Fruit fly (Drosophila melanogaster) whole organism, embryonic: ENCODE results near the gene Dnai2.

Experiments
- Atf-2 ChIP-seq: fragments of 200-800 bp; sonication (Bioruptor generic); optimal IDR thresholded peaks from 2 replicates; lab custom pipeline; 2016; ENCODE audit warnings: missing biosample characterization, missing genetic modification characterization
- B-H1 ChIP-seq: fragments of 200-800 bp; sonication (Bioruptor generic); IDR thresholded peaks from 3 replicates; pipeline ENCODE4 v1.3.6; 2022; ENCODE audit warnings: missing biosample characterization, missing genetic modification characterization
- B-H2 ChIP-seq: fragments of 200-800 bp; sonication (Bioruptor generic); optimal IDR thresholded peaks from 2 replicates; lab custom pipeline; 2018; ENCODE audit warnings: missing biosample characterization, mild to moderate bottlenecking, missing genetic modification characterization
- CG10654 ChIP-seq: fragments of 200-800 bp; sonication (Bioruptor generic); optimal IDR thresholded peaks from 2 replicates; lab custom pipeline; 2016; ENCODE audit warnings: missing biosample characterization, missing genetic modification characterization
- CG12155 ChIP-seq: fragments of 200-800 bp; sonication (Bioruptor generic); optimal IDR thresholded peaks from 3 replicates; lab custom pipeline; 2016; ENCODE audit warnings: missing biosample characterization, missing genetic modification characterization
- CG12391 ChIP-seq: fragments of 200-800 bp; sonication (Bioruptor generic); optimal IDR thresholded peaks from 3 replicates; lab custom pipeline; 2018; ENCODE audit warnings: missing biosample characterization, mild to moderate bottlenecking, missing genetic modification characterization, moderate library complexity
- CG13296 ChIP-seq: fragments of 200-800 bp; sonication (Bioruptor generic); optimal IDR thresholded peaks from 3 replicates; lab custom pipeline; 2018; ENCODE audit warnings: missing biosample characterization, mild to moderate bottlenecking, missing genetic modification characterization
- CG15269 ChIP-seq: fragments of 200-800 bp; sonication (Bioruptor generic); optimal IDR thresholded peaks from 2 replicates; lab custom pipeline; 2018; ENCODE audit warnings: missing biosample characterization, mild to moderate bottlenecking, missing genetic modification characterization, moderate library complexity
- CG15514 ChIP-seq: fragments of 200-800 bp; sonication (Bioruptor generic); optimal IDR thresholded peaks from 3 replicates; lab custom pipeline; 2017; ENCODE audit warnings: missing biosample characterization, missing genetic modification characterization, mild to moderate bottlenecking, moderate library complexity, missing genetic modification reagents
- CG17186 ChIP-seq: fragments of 200-800 bp; sonication (Bioruptor generic); optimal IDR thresholded peaks from 3 replicates; lab custom pipeline; 2017; ENCODE audit warnings: missing biosample characterization, missing genetic modification reagents, missing genetic modification characterization
- CG1792 ChIP-seq: fragments of 200-800 bp; sonication (Bioruptor generic); optimal IDR thresholded peaks from 2 replicates; lab custom pipeline; 2016; ENCODE audit warnings: missing biosample characterization, missing genetic modification characterization
- CG18599 ChIP-seq: fragments of 200-800 bp; sonication (Bioruptor generic); optimal IDR thresholded peaks from 3 replicates; lab custom pipeline; 2017; ENCODE audit warnings: missing biosample characterization, missing genetic modification characterization, mild to moderate bottlenecking, moderate library complexity, missing genetic modification reagents
- CG30403 ChIP-seq: fragments of 200-800 bp; sonication (Bioruptor generic); optimal IDR thresholded peaks from 3 replicates; lab custom pipeline; 2016; ENCODE audit warnings: missing biosample characterization, missing genetic modification characterization
- CG31441 ChIP-seq: fragments of 200-800 bp; sonication (Bioruptor generic); IDR thresholded peaks from 2 replicates; pipeline ENCODE4 v1.3.6; 2022; ENCODE audit warnings: missing biosample characterization, missing genetic modification characterization
- CG32767 ChIP-seq: fragments of 200-800 bp; sonication (Bioruptor generic); IDR thresholded peaks from 2 replicates; pipeline ENCODE4 v1.3.6; 2022; ENCODE audit warnings: missing biosample characterization, missing genetic modification characterization
- CG3995 ChIP-seq: fragments of 200-800 bp; sonication (Bioruptor generic); optimal IDR thresholded peaks from 3 replicates; lab custom pipeline; 2016; ENCODE audit warnings: missing biosample characterization, missing genetic modification characterization
- CG5953 ChIP-seq: fragments of 200-800 bp; sonication (Bioruptor generic); IDR thresholded peaks from 2 replicates; pipeline ENCODE4 v1.3.6; 2022; ENCODE audit warnings: missing biosample characterization, missing genetic modification characterization
- CG6854 ChIP-seq: fragments of 200-800 bp; sonication (Bioruptor generic); optimal IDR thresholded peaks from 3 replicates; lab custom pipeline; 2017; ENCODE audit warnings: missing biosample characterization, mild to moderate bottlenecking, missing genetic modification characterization
- CG7987 ChIP-seq: fragments of 200-800 bp; sonication (Bioruptor generic); optimal IDR thresholded peaks from 2 replicates; lab custom pipeline; 2018; ENCODE audit warnings: missing biosample characterization, mild to moderate bottlenecking, missing genetic modification characterization, moderate library complexity
- CG8388 ChIP-seq: fragments of 200-800 bp; sonication (Bioruptor generic); optimal IDR thresholded peaks from 2 replicates; lab custom pipeline; 2019; ENCODE audit warnings: missing biosample characterization, mild to moderate bottlenecking, missing genetic modification characterization, moderate library complexity
- CG9797 ChIP-seq: fragments of 200-800 bp; sonication (Bioruptor generic); optimal IDR thresholded peaks from 3 replicates; lab custom pipeline; 2018; ENCODE audit warnings: missing biosample characterization, mild to moderate bottlenecking, missing genetic modification characterization
- Doc3 ChIP-seq: fragments of 200-800 bp; sonication (Bioruptor generic); IDR thresholded peaks from 3 replicates; pipeline ENCODE4 v1.3.6; 2022; ENCODE audit warnings: missing biosample characterization, missing genetic modification characterization; ENCODE audit not compliant: partially characterized antibody
- E2f2 ChIP-seq: fragments of 200-800 bp; sonication (Bioruptor generic); IDR thresholded peaks from 2 replicates; pipeline ENCODE4 v1.3.6; 2022; ENCODE audit warnings: missing biosample characterization, missing genetic modification characterization
- Fer1 ChIP-seq: fragments of 200-800 bp; sonication (Bioruptor generic); optimal IDR thresholded peaks from 2 replicates; lab custom pipeline; 2017; ENCODE audit warnings: missing biosample characterization, mild to moderate bottlenecking, missing genetic modification characterization
- HmgZ ChIP-seq: fragments of 200-800 bp; sonication (Bioruptor generic); optimal IDR thresholded peaks from 2 replicates; lab custom pipeline; 2018; ENCODE audit warnings: missing biosample characterization, mild to moderate bottlenecking, missing genetic modification characterization
- Hr78 ChIP-seq, 2 experiments: fragments of 200-800 bp in 1 of 2; fragments of >200 bp in 1 of 2; sonication (Bioruptor generic) in 1 of 2; optimal IDR thresholded peaks; 2 replicates each; lab custom pipeline; 2017 to 2019; ENCODE audit warnings: missing biosample characterization in 2 of 2, missing genetic modification characterization in 2 of 2, mild to moderate bottlenecking in 1 of 2, moderate library complexity in 1 of 2
- Lhr ChIP-seq: fragments of 200-800 bp; sonication (Bioruptor generic); optimal IDR thresholded peaks from 3 replicates; lab custom pipeline; 2017; ENCODE audit warnings: mild to moderate bottlenecking, missing biosample characterization, missing genetic modification reagents, missing genetic modification characterization
- PHDP ChIP-seq: fragments of 200-800 bp; sonication (Bioruptor generic); optimal IDR thresholded peaks from 3 replicates; lab custom pipeline; 2018; ENCODE audit warnings: missing biosample characterization, mild to moderate bottlenecking, missing genetic modification characterization, moderate library complexity
- Pdp1 ChIP-seq, 2 experiments: fragments of 200-800 bp; sonication (Bioruptor generic); optimal IDR thresholded peaks; 3 replicates each; lab custom pipeline; 2016; ENCODE audit warnings: missing biosample characterization in 2 of 2, missing genetic modification characterization in 2 of 2, mild to moderate bottlenecking in 1 of 2, moderate library complexity in 1 of 2
- Sry-δ ChIP-seq: fragments of 200-800 bp; sonication (Bioruptor generic); optimal IDR thresholded peaks from 2 replicates; lab custom pipeline; 2016; ENCODE audit warnings: missing biosample characterization, missing genetic modification characterization
- YL-1 ChIP-seq: fragments of 200-800 bp; sonication (Bioruptor generic); optimal IDR thresholded peaks from 3 replicates; lab custom pipeline; 2017; ENCODE audit warnings: missing biosample characterization, mild to moderate bottlenecking, missing genetic modification characterization
- br ChIP-seq: fragments of >200 bp; optimal IDR thresholded peaks from 2 replicates; lab custom pipeline; 2017
- dan ChIP-seq: fragments of 200-800 bp; sonication (Bioruptor generic); IDR thresholded peaks from 2 replicates; pipeline ENCODE4 v1.3.6; 2022; ENCODE audit warnings: missing biosample characterization, missing genetic modification characterization
- danr ChIP-seq: fragments of 200-800 bp; sonication (Bioruptor generic); IDR thresholded peaks from 2 replicates; pipeline ENCODE4 v1.3.6; 2022; ENCODE audit warnings: missing biosample characterization, missing genetic modification characterization
- dmrt11E ChIP-seq: fragments of 200-800 bp; sonication (Bioruptor generic); optimal IDR thresholded peaks from 3 replicates; lab custom pipeline; 2018; ENCODE audit warnings: missing biosample characterization, mild to moderate bottlenecking, missing genetic modification characterization, moderate library complexity
- gfzf ChIP-seq: fragments of 200-800 bp; sonication (Bioruptor generic); optimal IDR thresholded peaks from 2 replicates; lab custom pipeline; 2016; ENCODE audit warnings: missing biosample characterization, mild to moderate bottlenecking, missing genetic modification characterization, moderate library complexity
- grau ChIP-seq: fragments of 200-800 bp; optimal IDR thresholded peaks from 3 replicates; lab custom pipeline; 2019; ENCODE audit warnings: missing biosample characterization, mild to moderate bottlenecking, missing genetic modification characterization, moderate library complexity
- mam ChIP-seq: fragments of 200-800 bp; sonication (Bioruptor generic); optimal IDR thresholded peaks from 3 replicates; lab custom pipeline; 2016; ENCODE audit warnings: missing biosample characterization, missing genetic modification characterization
- nau ChIP-seq: fragments of 200-800 bp; sonication (Bioruptor generic); optimal IDR thresholded peaks from 3 replicates; lab custom pipeline; 2017; ENCODE audit warnings: missing biosample characterization, mild to moderate bottlenecking, missing genetic modification characterization, missing genetic modification reagents
- nerfin-1 ChIP-seq: fragments of 200-800 bp; sonication (Bioruptor generic); optimal IDR thresholded peaks from 3 replicates; lab custom pipeline; 2019; ENCODE audit warnings: missing biosample characterization, mild to moderate bottlenecking, missing genetic modification characterization, moderate library complexity
- nmo ChIP-seq: fragments of 200-800 bp; sonication (Bioruptor generic); optimal IDR thresholded peaks from 2 replicates; lab custom pipeline; 2018; ENCODE audit warnings: missing biosample characterization, mild to moderate bottlenecking, missing genetic modification characterization, moderate library complexity
- peb ChIP-seq: fragments of 200-800 bp; sonication (Bioruptor generic); IDR thresholded peaks from 2 replicates; pipeline ENCODE4 v1.3.6; 2022; ENCODE audit warnings: missing biosample characterization, missing genetic modification characterization
- sens ChIP-seq: fragments of 200-800 bp; sonication (Bioruptor generic); peaks from one replicate; lab custom pipeline; 2016; ENCODE audit warnings: missing biosample characterization, missing genetic modification characterization
- sr ChIP-seq: fragments of 200-800 bp; sonication (Bioruptor generic); IDR thresholded peaks from 3 replicates; pipeline ENCODE4 v1.3.6; 2022; ENCODE audit warnings: missing biosample characterization, missing genetic modification characterization
- stwl ChIP-seq: fragments of 200-800 bp; sonication (Bioruptor generic); optimal IDR thresholded peaks from 3 replicates; lab custom pipeline; 2018; ENCODE audit warnings: missing biosample characterization, mild to moderate bottlenecking, missing genetic modification characterization, moderate library complexity
- trem ChIP-seq: fragments of 200-800 bp; optimal IDR thresholded peaks from 3 replicates; lab custom pipeline; 2019; ENCODE audit warnings: missing biosample characterization, mild to moderate bottlenecking, missing genetic modification characterization, moderate library complexity
- trh ChIP-seq: fragments of 200-800 bp; sonication (Bioruptor generic); optimal IDR thresholded peaks from 2 replicates; lab custom pipeline; 2016; ENCODE audit warnings: missing biosample characterization, missing genetic modification characterization
- unpg ChIP-seq: fragments of 200-800 bp; sonication (Bioruptor generic); optimal IDR thresholded peaks from 3 replicates; lab custom pipeline; 2018; ENCODE audit warnings: missing biosample characterization, mild to moderate bottlenecking, missing genetic modification characterization, moderate library complexity
- vfl ChIP-seq: fragments of 200-800 bp; sonication (Bioruptor generic); optimal IDR thresholded peaks from 2 replicates; lab custom pipeline; 2016; ENCODE audit warnings: missing biosample characterization, missing genetic modification characterization

The Dnai2 gene

dm6 chr3L:11721498-11721946 is 22.5 kb upstream of the Dnai2 start (continued):
- TF ChIP-seq YL-1 (GFP tag; lab: Kevin White, UChicago) (no peak), mam (GFP tag; lab: Kevin White, UChicago) (peak; percentile 31), CG30403 (GFP tag; lab: Kevin White, UChicago) (peak; percentile 12), Atf-2 (GFP tag; lab: Kevin White, UChicago) (no peak), dan (GFP tag; lab: Robert Waterston, UW) (no peak), E2f2 (GFP tag; lab: Robert Waterston, UW) (no peak), CG12155 (GFP tag; lab: Kevin White, UChicago) (no peak), B-H1 (no peak), CG5953 (GFP tag; lab: Robert Waterston, UW) (no peak), CG7987 (GFP tag; lab: Kevin White, UChicago) (peak; percentile 96), danr (no peak), Doc3 (GFP tag; lab: Robert Waterston, UW) (no peak)

- TF ChIP-seq nau (GFP tag; lab: Kevin White, UChicago), result peak; percentile 18
- TF ChIP-seq CG18599 (GFP tag; lab: Kevin White, UChicago), result peak; percentile 7
- no peak for TF ChIP-seq sr (GFP tag; lab: Robert Waterston, UW)
- TF ChIP-seq gfzf (GFP tag; lab: Kevin White, UChicago), result peak; percentile 88
- no peak for TF ChIP-seq CG32767 (GFP tag; lab: Robert Waterston, UW)
- no peak for TF ChIP-seq CG8388 (GFP tag; lab: Kevin White, UChicago)
- peak; percentile 68 for TF ChIP-seq CG15514 (GFP tag; lab: Kevin White, UChicago)
- TF ChIP-seq Hr78 (GFP tag; optimal IDR thresholded peaks at IDR 0.05; lab: Kevin White, UChicago), result no peak
- TF ChIP-seq CG9797 (GFP tag; lab: Kevin White, UChicago), result peak; percentile 79
- no peak for TF ChIP-seq PHDP (tag; lab: Kevin White, UChicago)
- TF ChIP-seq CG31441 (GFP tag; lab: Robert Waterston, UW), result peak; percentile 33; the same call in 1 of the 2 replicates
- no peak for TF ChIP-seq trh (GFP tag; lab: Kevin White, UChicago)
- TF ChIP-seq unpg, result peak; percentile 7
- no peak for TF ChIP-seq dmrt11E (tag; lab: Kevin White, UChicago)
- peak; percentile 10 for TF ChIP-seq CG12391 (tag; lab: Kevin White, UChicago)
- peak; percentile 7 for TF ChIP-seq HmgZ (tag; lab: Kevin White, UChicago)
- TF ChIP-seq nerfin-1 (tag; lab: Kevin White, UChicago), result peak; percentile 46
- TF ChIP-seq Lhr (GFP tag; lab: Kevin White, UChicago), result peak; percentile 24
- no peak for TF ChIP-seq CG1792
- no peak for TF ChIP-seq CG6854 (GFP tag; lab: Kevin White, UChicago)
- TF ChIP-seq trem (tag; lab: Kevin White, UChicago), result peak; percentile 29
- TF ChIP-seq vfl (GFP tag; lab: Kevin White, UChicago), result no peak
- no peak for TF ChIP-seq br (lab: Kevin White, UChicago)
- TF ChIP-seq Sry-δ (GFP tag; lab: Kevin White, UChicago), result peak; percentile 21
- peak; percentile 27 for TF ChIP-seq CG17186 (GFP tag; lab: Kevin White, UChicago)
- peak; percentile 3 for TF ChIP-seq nmo (GFP tag; lab: Kevin White, UChicago)
- peak; percentile 94 for TF ChIP-seq stwl (tag; lab: Kevin White, UChicago)
- peak in 1 of 2 experiments; percentile 90 for TF ChIP-seq Pdp1 (GFP tag; optimal IDR thresholded peaks at IDR 0.05; lab: Kevin White, UChicago)
- no peak for TF ChIP-seq sens (GFP tag; lab: Kevin White, UChicago)
- peak; percentile 20 for TF ChIP-seq grau (tag; lab: Kevin White, UChicago)
- peak; percentile 35 for TF ChIP-seq Fer1
- peak; percentile 12 for TF ChIP-seq CG15269 (tag; lab: Kevin White, UChicago)
- no peak for TF ChIP-seq CG3995 (GFP tag; lab: Kevin White, UChicago)
- peak; percentile 27 for TF ChIP-seq B-H2 (GFP tag; lab: Kevin White, UChicago)
- TF ChIP-seq CG10654 (GFP tag; lab: Kevin White, UChicago), result no peak
- peak; percentile 14 for TF ChIP-seq CG13296 (GFP tag; lab: Kevin White, UChicago)
- TF ChIP-seq peb (GFP tag; lab: Robert Waterston, UW), result no peak
Measured at dm6 chr3L:11720780-11721179, 21.7 kb upstream of the Dnai2 start, which contains the start of gene Bmcp. Gene Bmcp (plus strand): TSS chr3L:11720934.
